Worm (Caenorhabditis elegans) whole organism, L3 larva: ENCODE data around the gene R11D1.13.

Source experiments
- ceh-16 ChIP-seq: sonication (generic microtip); optimal IDR thresholded peaks from 2 replicates; lab custom pipeline; 2017; ENCODE audit warnings: missing biosample characterization, missing genetic modification characterization
- elt-3 ChIP-seq, 3 experiments: fragments of 150-350 bp in 1 of 3; sonication (generic microtip) in 2 of 3; optimal IDR thresholded peaks; 2 replicates in 2 of 3; 4 replicates in 1 of 3; lab custom pipeline; 2014 to 2017; ENCODE audit warnings: missing biosample characterization in 3 of 3, missing genetic modification characterization in 3 of 3
- nhr-77 ChIP-seq: fragments of 150-350 bp; optimal IDR thresholded peaks from 2 replicates; lab custom pipeline; 2014; ENCODE audit warnings: missing biosample characterization, missing genetic modification characterization

- TF ChIP-seq ceh-16 (no peak), elt-3 (tag; optimal IDR thresholded peaks at IDR 0.05; lab: Kevin White, UChicago) (no peak), nhr-77 (tag; lab: Kevin White, UChicago) (no peak)
These were observed 12.8 kb upstream of the R11D1.13 start, which contains the start of gene R11D1.4 for ce11 chrV:12714120-12714519.
